Fruit fly (Drosophila melanogaster): ENCODE measurements around the gene CG5555.

The CG5555 gene

DNA sequence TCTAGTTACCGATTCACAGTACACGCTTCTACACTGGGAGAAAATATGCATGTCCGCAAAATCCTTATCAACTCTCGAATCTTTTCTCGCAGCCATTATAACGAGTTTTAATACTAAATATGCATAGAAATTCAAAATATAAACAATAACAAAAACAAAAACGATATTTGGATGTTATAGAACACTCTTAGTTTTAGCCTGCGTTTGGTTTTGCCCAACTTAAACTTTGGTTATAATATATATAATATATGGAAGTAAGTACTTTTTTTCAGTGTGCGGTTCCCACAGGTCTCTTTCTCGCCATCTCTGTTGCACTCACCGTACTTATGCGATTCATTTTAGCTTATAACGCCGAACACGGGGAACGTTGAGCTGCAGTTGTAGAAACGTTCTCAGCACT, 31.4 kb upstream of the CG5555 start, which contains the start of gene cry (continued):
- TF ChIP-seq CG11504 (tag; optimal IDR thresholded peaks at IDR 0.05) (peak; percentile 80), Elba2 (GFP tag; optimal IDR thresholded peaks at IDR 0.05) (no peak), MTF-1 (GFP tag; optimal IDR thresholded peaks at IDR 0.05; ENCODE audit: borderline replicate concordance) (no peak), Hr51 (GFP tag; optimal IDR thresholded peaks at IDR 0.05) (peak in 1 of 2 experiments; percentile 68), CG12391 (tag; optimal IDR thresholded peaks at IDR 0.05) (peak; percentile 67), dmrt11E (tag; optimal IDR thresholded peaks at IDR 0.05) (peak; percentile 75), nmo (GFP tag; optimal IDR thresholded peaks at IDR 0.05) (peak; percentile 84), CG11398 (GFP tag; optimal IDR thresholded peaks at IDR 0.05) (no peak), CG6813 (GFP tag; optimal IDR thresholded peaks at IDR 0.05) (no peak), Nf-YA (GFP tag; IDR thresholded peaks at IDR 0.05) (no peak), pho (GFP tag; optimal IDR thresholded peaks at IDR 0.05) (no peak), ash1 (GFP tag; optimal IDR thresholded peaks at IDR 0.05) (no peak), row (GFP tag; IDR thresholded peaks at IDR 0.05) (peak; percentile 43), CG10209 (GFP tag; optimal IDR thresholded peaks at IDR 0.05) (peak; percentile 55), phol (tag; optimal IDR thresholded peaks at IDR 0.05) (peak; percentile 85), Atf-2 (GFP tag; optimal IDR thresholded peaks at IDR 0.05) (peak; percentile 8), CG17568 (GFP tag; optimal IDR thresholded peaks at IDR 0.05) (no peak), CG10267 (tag; optimal IDR thresholded peaks at IDR 0.05) (peak; percentile 53), bigmax (GFP tag; optimal IDR thresholded peaks at IDR 0.05) (no peak), caup (GFP tag; optimal IDR thresholded peaks at IDR 0.05; ENCODE audit: severe bottlenecking) (no peak), Rfx (GFP tag; IDR thresholded peaks at IDR 0.05) (no peak), CG3838 (GFP tag; optimal IDR thresholded peaks at IDR 0.05) (no peak), CG2712 (tag; optimal IDR thresholded peaks at IDR 0.05) (peak; percentile 81), MBD-R2 (GFP tag; IDR thresholded peaks at IDR 0.05) (no peak), D (optimal IDR thresholded peaks at IDR 0.05) (no peak), D (GFP tag; optimal IDR thresholded peaks at IDR 0.05) (peak; percentile 70), CG30431 (GFP tag; optimal IDR thresholded peaks at IDR 0.05) (peak; percentile 31), zf30C (GFP tag; optimal IDR thresholded peaks at IDR 0.05) (no peak), Dad (GFP tag; optimal IDR thresholded peaks at IDR 0.05) (no peak), CG4854 (GFP tag; optimal IDR thresholded peaks at IDR 0.05) (no peak), Neu2 (GFP tag; optimal IDR thresholded peaks at IDR 0.05; ENCODE audit: borderline replicate concordance) (no peak), MESR4 (GFP tag; optimal IDR thresholded peaks at IDR 0.05) (no peak), Scr (GFP tag; IDR thresholded peaks at IDR 0.05; ENCODE audit: partially characterized antibody) (no peak), CG10274 (GFP tag; optimal IDR thresholded peaks at IDR 0.05) (no peak), NC2β (GFP tag; optimal IDR thresholded peaks at IDR 0.05) (no peak), Chrac-16 (GFP tag; optimal IDR thresholded peaks at IDR 0.05) (peak; percentile 42), CG2678 (tag; optimal IDR thresholded peaks at IDR 0.05) (peak; percentile 73), Sin3A (optimal IDR thresholded peaks at IDR 0.05) (no peak), tll (GFP tag; optimal IDR thresholded peaks at IDR 0.05) (no peak), CG2875 (GFP tag; optimal IDR thresholded peaks at IDR 0.05) (peak; percentile 28), CG32532 (GFP tag; IDR thresholded peaks at IDR 0.05) (no peak), lbe (GFP tag; optimal IDR thresholded peaks at IDR 0.05) (no peak), sisA (GFP tag; IDR thresholded peaks at IDR 0.05) (peak; percentile 41; the same call in 1 of the 2 replicates), lov (optimal IDR thresholded peaks at IDR 0.05) (no peak), lov (GFP tag; IDR thresholded peaks at IDR 0.05) (no peak), ATbp (GFP tag; optimal IDR thresholded peaks at IDR 0.05) (peak; percentile 52), tap (tag; optimal IDR thresholded peaks at IDR 0.05) (peak; percentile 13), Fer3 (tag; optimal IDR thresholded peaks at IDR 0.05) (no peak), Hr39 (optimal IDR thresholded peaks at IDR 0.05) (no peak), sens (GFP tag) (peak; percentile 85), stc (GFP tag; IDR thresholded peaks at IDR 0.05) (no peak)
